Fruit fly (Drosophila melanogaster): ENCODE results near the gene CG17648.

DNA sequence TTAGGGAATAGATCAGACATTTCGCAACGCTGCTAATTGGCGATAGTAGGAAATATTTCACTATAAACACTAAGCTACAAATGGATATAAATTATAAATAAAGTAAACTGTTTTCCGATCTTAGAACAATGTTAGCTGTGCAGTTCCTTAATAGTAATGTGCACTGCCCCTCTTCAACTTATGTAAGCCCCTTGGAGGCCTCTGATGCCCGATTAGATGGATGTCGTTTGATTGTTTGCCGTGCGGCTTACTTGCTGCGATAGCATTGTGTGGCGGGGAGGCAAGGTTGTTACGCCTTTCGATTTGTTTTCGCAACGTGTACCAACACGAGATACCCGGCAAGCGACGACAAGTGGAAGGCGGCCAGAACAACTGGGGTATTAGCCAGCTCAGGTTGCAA, 29.8 kb upstream of the CG17648 start:
- no peak for TF ChIP-seq CG8478 (optimal IDR thresholded peaks at IDR 0.05)
- no peak for TF ChIP-seq CTCF (optimal IDR thresholded peaks at IDR 0.05)

Data from S2 (cell line).